Fruit fly (Drosophila melanogaster) whole organism, wandering third instar larva: ENCODE measurements around the gene Ir7b.

Source experiments
- CrebA ChIP-seq: fragments of 200-800 bp; sonication (Bioruptor generic); optimal IDR thresholded peaks from 2 replicates; lab custom pipeline; 2016; ENCODE audit warnings: missing biosample characterization, mild to moderate bottlenecking, missing genetic modification characterization, borderline replicate concordance
- Vsx2 ChIP-seq: fragments of 200-300, 225-300 bp; sonication (Bioruptor generic); optimal IDR thresholded peaks from 2 replicates; lab custom pipeline; 2018; ENCODE audit warnings: missing biosample characterization, missing genetic modification characterization; ENCODE audit not compliant: partially characterized antibody
- dsf ChIP-seq: sonication (Bioruptor generic); optimal IDR thresholded peaks from 2 replicates; lab custom pipeline; 2016; ENCODE audit warnings: missing biosample characterization, missing genetic modification characterization, borderline replicate concordance
- ey ChIP-seq: fragments of 200-800 bp; sonication (Bioruptor generic); optimal IDR thresholded peaks from 2 replicates; lab custom pipeline; 2016; ENCODE audit warnings: missing biosample characterization, missing genetic modification characterization
- foxo ChIP-seq, 2 experiments: fragments of 200-800 bp; sonication (Bioruptor generic); optimal IDR thresholded peaks; 2 replicates in 1 of 2; 3 replicates in 1 of 2; lab custom pipeline; 2016 to 2017; ENCODE audit warnings: missing biosample characterization in 2 of 2, missing genetic modification characterization in 2 of 2
- h ChIP-seq: fragments of 200-800 bp; sonication (Bioruptor generic); optimal IDR thresholded peaks from 3 replicates; lab custom pipeline; 2016; ENCODE audit warnings: missing biosample characterization, mild to moderate bottlenecking, missing genetic modification characterization
- jim ChIP-seq: fragments of 175-275, 200-325 bp; sonication (Bioruptor generic); optimal IDR thresholded peaks from 2 replicates; lab custom pipeline; 2016; ENCODE audit warnings: missing biosample characterization, mild to moderate bottlenecking, missing genetic modification characterization
- pan ChIP-seq: fragments of >200 bp; optimal IDR thresholded peaks from 2 replicates; lab custom pipeline; 2017
- tai ChIP-seq: sonication (Bioruptor generic); optimal IDR thresholded peaks from 2 replicates; lab custom pipeline; 2016; ENCODE audit warnings: missing biosample characterization, missing genetic modification characterization
- usp ChIP-seq: fragments of >200 bp; optimal IDR thresholded peaks from 2 replicates; lab custom pipeline; 2017; ENCODE audit warnings: missing biosample characterization, missing genetic modification characterization

DNA sequence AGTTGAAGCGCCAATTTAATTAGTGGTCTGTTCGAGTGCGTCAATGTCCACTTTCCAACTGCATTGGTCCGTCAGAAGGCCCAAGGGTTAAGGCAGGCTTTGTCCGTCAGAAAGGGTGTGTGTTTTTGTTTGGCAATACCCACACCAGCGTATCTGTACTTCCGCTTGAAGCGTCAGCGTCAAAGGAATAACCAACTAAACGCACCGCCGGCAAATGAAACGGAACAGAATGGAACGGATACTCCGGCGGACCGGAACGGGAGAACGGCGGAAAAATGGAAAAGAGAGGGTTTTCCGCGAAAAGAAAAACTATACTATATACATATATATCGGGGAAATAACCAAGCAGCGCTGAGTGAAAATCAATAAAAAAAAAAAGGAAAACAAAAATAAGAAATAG, 43.9 kb downstream of the Ir7b start:
- no peak for TF ChIP-seq dsf (GFP tag; lab: Kevin White, UChicago)
- TF ChIP-seq Vsx2 (GFP tag; lab: Kevin White, UChicago): no peak
- TF ChIP-seq ey (GFP tag; lab: Kevin White, UChicago): no peak
- no peak for TF ChIP-seq foxo (GFP tag; optimal IDR thresholded peaks at IDR 0.05; lab: Kevin White, UChicago)
- no peak for TF ChIP-seq h
- no peak for TF ChIP-seq jim
- TF ChIP-seq pan (lab: Kevin White, UChicago): no peak
- no peak for TF ChIP-seq CrebA
- TF ChIP-seq usp (GFP tag; lab: Kevin White, UChicago): no peak
- no peak for TF ChIP-seq tai
